Worm (Caenorhabditis elegans) whole organism, L2 larva: ENCODE results near the gene pfn-2.
A peak's percentile ranks its signal among the peaks of the same experiment; 100 is the strongest.

ENCODE experiments used
- C34F6.9 ChIP-seq: fragments of 150-350 bp; optimal IDR thresholded peaks from 2 replicates; lab custom pipeline; 2014; ENCODE audit warnings: missing biosample characterization, missing genetic modification characterization
- F13H6.1 ChIP-seq: sonication (generic microtip); optimal IDR thresholded peaks from 2 replicates; lab custom pipeline; 2016; ENCODE audit warnings: missing genetic modification characterization, missing compliant biosample characterization
- Y55F3AM.14 ChIP-seq: fragments of 200-800 bp; sonication (Bioruptor generic); optimal IDR thresholded peaks from 2 replicates; lab custom pipeline; 2018; ENCODE audit warnings: mild to moderate bottlenecking, missing genetic modification characterization, missing compliant biosample characterization
- ZK546.5 ChIP-seq: sonication (generic microtip); optimal IDR thresholded peaks from 2 replicates; lab custom pipeline; 2017; ENCODE audit warnings: missing biosample characterization, missing genetic modification characterization
- alr-1 ChIP-seq: fragments of 150-350 bp; optimal IDR thresholded peaks from 2 replicates; lab custom pipeline; 2014; ENCODE audit warnings: missing biosample characterization, missing genetic modification characterization
- aly-2 ChIP-seq: fragments of 150-350 bp; optimal IDR thresholded peaks from 2 replicates; lab custom pipeline; 2014; ENCODE audit warnings: missing biosample characterization, missing genetic modification characterization
- ama-1 ChIP-seq: fragments of 150-350 bp; optimal IDR thresholded peaks from 2 replicates; lab custom pipeline; 2018; ENCODE audit warnings: inconsistent platforms
- blmp-1 ChIP-seq: sonication (generic microtip); optimal IDR thresholded peaks from 2 replicates; lab custom pipeline; 2017; ENCODE audit warnings: missing genetic modification characterization, mild to moderate bottlenecking, missing compliant biosample characterization, antibody characterized with exemption, moderate library complexity; ENCODE audit not compliant: insufficient read depth
- ceh-16 ChIP-seq: fragments of 150-350 bp; optimal IDR thresholded peaks from 2 replicates; lab custom pipeline; 2014; ENCODE audit warnings: missing biosample characterization, missing genetic modification characterization
- crh-2 ChIP-seq: sonication (generic microtip); optimal IDR thresholded peaks from 2 replicates; lab custom pipeline; 2017; ENCODE audit warnings: missing biosample characterization, missing genetic modification characterization
- dmd-4 ChIP-seq: sonication (generic microtip); optimal IDR thresholded peaks from 2 replicates; lab custom pipeline; 2017; ENCODE audit warnings: missing biosample characterization, missing genetic modification characterization
- egl-27 ChIP-seq: sonication (generic microtip); optimal IDR thresholded peaks from 3 replicates; lab custom pipeline; 2017; ENCODE audit warnings: missing biosample characterization, missing genetic modification reagents, missing genetic modification characterization
- elt-1 ChIP-seq: fragments of 150-350 bp; optimal IDR thresholded peaks from 2 replicates; lab custom pipeline; 2014; ENCODE audit warnings: missing biosample characterization, missing genetic modification characterization
- elt-3 ChIP-seq: sonication (generic microtip); optimal IDR thresholded peaks from 2 replicates; lab custom pipeline; 2017; ENCODE audit warnings: missing biosample characterization, missing genetic modification characterization
- fos-1 ChIP-seq: fragments of 150-350 bp; optimal IDR thresholded peaks from 2 replicates; lab custom pipeline; 2014; ENCODE audit warnings: missing biosample characterization, missing genetic modification characterization
- gmeb-1 ChIP-seq: fragments of 150-350 bp; optimal IDR thresholded peaks from 2 replicates; lab custom pipeline; 2014; ENCODE audit warnings: missing biosample characterization, missing genetic modification characterization
- lin-11 ChIP-seq: fragments of 150-350 bp; sonication (generic microtip); optimal IDR thresholded peaks from 2 replicates; lab custom pipeline; 2014; ENCODE audit warnings: missing biosample characterization, missing genetic modification characterization, inconsistent platforms, mixed read lengths
- lin-13 ChIP-seq: fragments of 150-350 bp; optimal IDR thresholded peaks from 2 replicates; lab custom pipeline; 2014; ENCODE audit warnings: missing biosample characterization, missing genetic modification reagents, missing genetic modification characterization
- lin-39 ChIP-seq: fragments of 150-350 bp; optimal IDR thresholded peaks from 2 replicates; lab custom pipeline; 2014; ENCODE audit warnings: missing biosample characterization, missing genetic modification reagents, missing genetic modification characterization
- mbf-1 ChIP-seq: sonication (generic microtip); optimal IDR thresholded peaks from 2 replicates; lab custom pipeline; 2017; ENCODE audit warnings: missing biosample characterization, missing genetic modification characterization
- mdl-1 ChIP-seq, 2 experiments: fragments of 150-350 bp in 1 of 2; sonication (generic microtip) in 1 of 2; optimal IDR thresholded peaks; 2 replicates each; lab custom pipeline; 2017; ENCODE audit warnings: missing biosample characterization in 2 of 2, missing genetic modification characterization in 2 of 2
- nhr-10 ChIP-seq: sonication (generic microtip); optimal IDR thresholded peaks from 2 replicates; lab custom pipeline; 2017; ENCODE audit warnings: missing biosample characterization, missing genetic modification characterization
- nhr-11 ChIP-seq: fragments of 150-350 bp; optimal IDR thresholded peaks from 2 replicates; lab custom pipeline; 2014; ENCODE audit warnings: missing biosample characterization, missing genetic modification characterization
- nhr-12 ChIP-seq: fragments of 150-350 bp; optimal IDR thresholded peaks from 2 replicates; lab custom pipeline; 2014; ENCODE audit warnings: missing biosample characterization, missing genetic modification characterization
- nhr-129 ChIP-seq: fragments of 150-350 bp; optimal IDR thresholded peaks from 2 replicates; lab custom pipeline; 2014; ENCODE audit warnings: missing biosample characterization, missing genetic modification characterization
- nhr-21 ChIP-seq: fragments of 150-350 bp; optimal IDR thresholded peaks from 2 replicates; lab custom pipeline; 2014; ENCODE audit warnings: missing biosample characterization, missing genetic modification characterization
- nhr-25 ChIP-seq: fragments of 150-350 bp; sonication (generic microtip); optimal IDR thresholded peaks from 3 replicates; lab custom pipeline; 2014; ENCODE audit warnings: missing biosample characterization, missing genetic modification characterization
- nhr-77 ChIP-seq: fragments of 150-350 bp; optimal IDR thresholded peaks from 2 replicates; lab custom pipeline; 2014; ENCODE audit warnings: missing biosample characterization, missing genetic modification characterization
- peb-1 ChIP-seq: fragments of 150-350 bp; optimal IDR thresholded peaks from 2 replicates; lab custom pipeline; 2014; ENCODE audit warnings: missing biosample characterization, missing genetic modification characterization
- sem-4 ChIP-seq: fragments of 150-350 bp; optimal IDR thresholded peaks from 2 replicates; lab custom pipeline; 2014; ENCODE audit warnings: missing biosample characterization, missing genetic modification reagents, missing genetic modification characterization
- skn-1 ChIP-seq: sonication (generic microtip); optimal IDR thresholded peaks from 2 replicates; lab custom pipeline; 2017; ENCODE audit warnings: missing biosample characterization, missing genetic modification characterization
- sma-3 ChIP-seq: sonication (generic microtip); optimal IDR thresholded peaks from 2 replicates; lab custom pipeline; 2016; ENCODE audit warnings: missing genetic modification reagents, missing genetic modification characterization, missing compliant biosample characterization
- snpc-4 ChIP-seq: fragments of 150-350 bp; optimal IDR thresholded peaks from 2 replicates; lab custom pipeline; 2014; ENCODE audit warnings: missing biosample characterization, missing genetic modification characterization
- unc-39 ChIP-seq: fragments of 150-350 bp; optimal IDR thresholded peaks from 2 replicates; lab custom pipeline; 2014; ENCODE audit warnings: missing biosample characterization, missing genetic modification characterization
- unc-55 ChIP-seq: fragments of 150-350 bp; sonication (generic microtip); optimal IDR thresholded peaks from 3 replicates; lab custom pipeline; 2014; ENCODE audit warnings: missing biosample characterization, missing genetic modification reagents, missing genetic modification characterization
- unc-62 ChIP-seq: fragments of 150-350 bp; optimal IDR thresholded peaks from 2 replicates; lab custom pipeline; 2014; ENCODE audit warnings: missing biosample characterization, missing genetic modification reagents, missing genetic modification characterization
- zag-1 ChIP-seq: fragments of 150-350 bp; optimal IDR thresholded peaks from 2 replicates; lab custom pipeline; 2014; ENCODE audit warnings: missing biosample characterization, missing genetic modification characterization
- ztf-1 ChIP-seq: fragments of 200-800 bp; sonication (Bioruptor generic); conservative IDR thresholded peaks from 2 replicates; pipeline ENCODE4 v1.3.6; 2022; ENCODE audit warnings: missing genetic modification characterization, missing compliant biosample characterization
- ztf-11 ChIP-seq: sonication (generic microtip); optimal IDR thresholded peaks from 2 replicates; lab custom pipeline; 2017; ENCODE audit warnings: missing biosample characterization, missing genetic modification characterization
- ztf-4 ChIP-seq: fragments of 150-350 bp; optimal IDR thresholded peaks from 2 replicates; lab custom pipeline; 2014; ENCODE audit warnings: missing biosample characterization, missing genetic modification characterization

Gene pfn-2

ce11 chrX:5354022-5354876, at the start of gene pfn-2:
Gene pfn-2, minus strand, starts transcription at chrX:5354072.
- TF ChIP-seq nhr-77 (tag; lab: Kevin White, UChicago) = no peak
- TF ChIP-seq sma-3 (GFP tag; lab: Kevin White, UChicago) = no peak
- TF ChIP-seq nhr-11 (tag; lab: Kevin White, UChicago) = no peak
- peak; percentile 29 for TF ChIP-seq F13H6.1 (tag; lab: Kevin White, UChicago)
- TF ChIP-seq elt-1 (tag; lab: Kevin White, UChicago) = no peak
- TF ChIP-seq elt-3 (tag; lab: Kevin White, UChicago) = no peak
- TF ChIP-seq nhr-25 (tag; lab: Kevin White, UChicago) = no peak
- TF ChIP-seq aly-2 (tag; lab: Kevin White, UChicago) = no peak
- no peak for TF ChIP-seq egl-27 (tag; lab: Kevin White, UChicago)
- no peak for TF ChIP-seq mbf-1
- TF ChIP-seq unc-39 (tag; lab: Kevin White, UChicago) = no peak
- TF ChIP-seq ztf-1 = no peak
- no peak for TF ChIP-seq nhr-10
- no peak for TF ChIP-seq lin-13 (GFP tag; lab: Kevin White, UChicago)
- no peak for TF ChIP-seq mdl-1 (tag; optimal IDR thresholded peaks at IDR 0.05; lab: Kevin White, UChicago)
- no peak for TF ChIP-seq sem-4 (tag; lab: Kevin White, UChicago)
- no peak for TF ChIP-seq skn-1 (tag; lab: Kevin White, UChicago)
- TF ChIP-seq ama-1 = no peak
- TF ChIP-seq snpc-4 (tag; lab: Kevin White, UChicago) = peak; percentile 21
- TF ChIP-seq crh-2 (tag; lab: Kevin White, UChicago) = peak; percentile 3
- TF ChIP-seq peb-1 (tag; lab: Kevin White, UChicago) = no peak
- TF ChIP-seq zag-1 (tag; lab: Kevin White, UChicago) = no peak
- TF ChIP-seq unc-55 (GFP tag; lab: Kevin White, UChicago) = peak; percentile 44
- TF ChIP-seq unc-62 = no peak
- TF ChIP-seq ceh-16 (tag; lab: Kevin White, UChicago) = no peak
- TF ChIP-seq fos-1 (tag; lab: Kevin White, UChicago) = peak; percentile 16
- no peak for TF ChIP-seq nhr-12 (tag; lab: Kevin White, UChicago)
- no peak for TF ChIP-seq dmd-4 (tag; lab: Kevin White, UChicago)
- no peak for TF ChIP-seq Y55F3AM.14 (GFP tag; lab: Kevin White, UChicago)
- TF ChIP-seq nhr-21 = no peak
- TF ChIP-seq ZK546.5 (tag; lab: Kevin White, UChicago) = no peak
- TF ChIP-seq, all 48 proteins: peak for 5

DNA sequence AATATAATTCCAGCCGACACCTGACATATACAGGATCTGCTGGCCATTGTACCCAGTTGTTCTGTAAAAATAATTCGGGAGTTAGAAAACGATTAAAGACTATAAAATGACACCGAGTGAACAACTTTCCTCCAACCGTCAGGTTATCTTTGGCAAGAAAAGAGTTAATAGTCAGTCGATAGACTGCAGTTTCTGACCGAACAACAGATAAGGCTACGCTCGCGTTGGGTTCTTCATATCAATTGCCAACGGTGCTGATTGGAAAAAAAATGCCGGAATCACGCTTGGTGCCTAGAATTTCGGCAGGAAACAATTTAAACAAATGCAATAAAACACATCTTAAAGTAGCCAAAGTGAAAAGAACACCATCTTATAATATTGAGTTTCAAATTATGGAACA, 46.7 kb upstream of the pfn-2 start, which contains the start of gene scav-1:
Gene scav-1 (minus strand): TSS at position 61 of the 400 bp plus-strand sequence.
- TF ChIP-seq unc-39 (tag; lab: Kevin White, UChicago) = no peak
- no peak for TF ChIP-seq peb-1 (tag; lab: Kevin White, UChicago)
- peak; percentile 41 for TF ChIP-seq crh-2 (tag; lab: Kevin White, UChicago)
- TF ChIP-seq elt-1 (tag; lab: Kevin White, UChicago) = no peak
- no peak for TF ChIP-seq nhr-77 (tag; lab: Kevin White, UChicago)
- TF ChIP-seq lin-39 (tag; lab: Kevin White, UChicago) = no peak
- TF ChIP-seq gmeb-1 (tag; lab: Kevin White, UChicago) = peak; percentile 6
- no peak for TF ChIP-seq elt-3 (tag; lab: Kevin White, UChicago)
- TF ChIP-seq unc-62 = no peak
- no peak for TF ChIP-seq mbf-1
- no peak for TF ChIP-seq ztf-4 (tag; lab: Kevin White, UChicago)
- no peak for TF ChIP-seq nhr-25 (tag; lab: Kevin White, UChicago)
- no peak for TF ChIP-seq nhr-12 (tag; lab: Kevin White, UChicago)
- TF ChIP-seq lin-11 = no peak
- TF ChIP-seq ztf-11 (tag; lab: Kevin White, UChicago) = no peak
- TF ChIP-seq alr-1 (tag; lab: Kevin White, UChicago) = no peak
- TF ChIP-seq sma-3 (GFP tag; lab: Kevin White, UChicago) = no peak
- TF ChIP-seq C34F6.9 = no peak
- TF ChIP-seq zag-1 (tag; lab: Kevin White, UChicago) = no peak
- TF ChIP-seq fos-1 (tag; lab: Kevin White, UChicago) = peak; percentile 92
- TF ChIP-seq egl-27 (tag; lab: Kevin White, UChicago) = no peak
- no peak for TF ChIP-seq lin-13 (GFP tag; lab: Kevin White, UChicago)
- no peak for TF ChIP-seq blmp-1 (tag; lab: Kevin White, UChicago)
- TF ChIP-seq nhr-129 = peak; percentile 0
- no peak for TF ChIP-seq ZK546.5 (tag; lab: Kevin White, UChicago)
